Fruit fly (Drosophila melanogaster) whole organism, embryonic: ENCODE data around the gene CG10177.

Experiments
- Awh ChIP-seq: fragments of 200-800 bp; sonication (Bioruptor generic); IDR thresholded peaks from 2 replicates; pipeline ENCODE4, ENCODE4 v1.3.6; 2022; ENCODE audit warnings: missing biosample characterization, missing genetic modification characterization
- Bgb ChIP-seq: fragments of 200-800 bp; sonication (Bioruptor generic); IDR thresholded peaks from 2 replicates; pipeline ENCODE4 v1.3.6; 2022; ENCODE audit warnings: missing biosample characterization, missing genetic modification characterization; ENCODE audit not compliant: partially characterized antibody
- CG10462 ChIP-seq: fragments of 200-800 bp; sonication (Bioruptor generic); optimal IDR thresholded peaks from 2 replicates; lab custom pipeline; 2016; ENCODE audit warnings: missing biosample characterization, missing genetic modification characterization
- CG13123 ChIP-seq: fragments of 200-800 bp; sonication (Bioruptor generic); optimal IDR thresholded peaks from 2 replicates; lab custom pipeline; 2016; ENCODE audit warnings: missing biosample characterization, missing genetic modification characterization
- CG13775 ChIP-seq: fragments of 200-800 bp; sonication (Bioruptor generic); optimal IDR thresholded peaks from 3 replicates; lab custom pipeline; 2017; ENCODE audit warnings: missing biosample characterization, mild to moderate bottlenecking, missing genetic modification characterization
- CG15479 ChIP-seq: fragments of 200-800 bp; sonication (Bioruptor generic); optimal IDR thresholded peaks from 3 replicates; lab custom pipeline; 2019; ENCODE audit warnings: missing biosample characterization, mild to moderate bottlenecking, missing genetic modification characterization, moderate library complexity
- CG18599 ChIP-seq: fragments of 200-800 bp; sonication (Bioruptor generic); optimal IDR thresholded peaks from 3 replicates; lab custom pipeline; 2017; ENCODE audit warnings: missing biosample characterization, missing genetic modification characterization, mild to moderate bottlenecking, moderate library complexity, missing genetic modification reagents
- CG3281 ChIP-seq: fragments of 200-800 bp; sonication (Bioruptor generic); optimal IDR thresholded peaks from 3 replicates; lab custom pipeline; 2017; ENCODE audit warnings: missing biosample characterization, mild to moderate bottlenecking, missing genetic modification characterization
- CG33557 ChIP-seq: fragments of 200-800 bp; sonication (Bioruptor generic); optimal IDR thresholded peaks from 2 replicates; lab custom pipeline; 2019; ENCODE audit warnings: missing biosample characterization, mild to moderate bottlenecking, missing genetic modification characterization, moderate library complexity
- CG4360 ChIP-seq: fragments of 200-800 bp; sonication (Bioruptor generic); IDR thresholded peaks from 2 replicates; pipeline ENCODE4 v1.3.6; 2022; ENCODE audit warnings: missing biosample characterization, missing genetic modification characterization
- CG6791 ChIP-seq: fragments of 200-800 bp; sonication (Bioruptor generic); IDR thresholded peaks from 3 replicates; pipeline ENCODE4 v1.3.6; 2022; ENCODE audit warnings: missing biosample characterization, missing genetic modification characterization; ENCODE audit not compliant: partially characterized antibody
- CG8281 ChIP-seq: fragments of 200-800 bp; sonication (Bioruptor generic); optimal IDR thresholded peaks from 2 replicates; lab custom pipeline; 2018; ENCODE audit warnings: missing biosample characterization, mild to moderate bottlenecking, missing genetic modification characterization, moderate library complexity
- CG9437 ChIP-seq: fragments of 200-800 bp; sonication (Bioruptor generic); optimal IDR thresholded peaks from 2 replicates; lab custom pipeline; 2018; ENCODE audit warnings: missing biosample characterization, mild to moderate bottlenecking, missing genetic modification characterization
- CG9609 ChIP-seq: fragments of 200-800 bp; sonication (Bioruptor generic); optimal IDR thresholded peaks from 3 replicates; lab custom pipeline; 2016; ENCODE audit warnings: missing biosample characterization, missing genetic modification characterization
- D19A ChIP-seq: fragments of 200-800 bp; optimal IDR thresholded peaks from 3 replicates; lab custom pipeline; 2019; ENCODE audit warnings: missing biosample characterization, mild to moderate bottlenecking, missing genetic modification characterization, moderate library complexity
- E2f1 ChIP-seq: fragments of 200-800 bp; sonication (Bioruptor generic); IDR thresholded peaks from 2 replicates; pipeline ENCODE4 v1.3.6; 2022; ENCODE audit warnings: missing biosample characterization, missing genetic modification characterization
- ERR ChIP-seq: fragments of 200-800 bp; sonication (Bioruptor generic); optimal IDR thresholded peaks from 2 replicates; lab custom pipeline; 2016; ENCODE audit warnings: missing biosample characterization, missing genetic modification characterization
- Ets97D ChIP-seq: fragments of 200-800 bp; sonication (Bioruptor generic); optimal IDR thresholded peaks from 3 replicates; lab custom pipeline; 2016; ENCODE audit warnings: missing biosample characterization, missing genetic modification characterization
- GATAe ChIP-seq: fragments of 200-800 bp; sonication (Bioruptor generic); conservative IDR thresholded peaks from 2 replicates; pipeline ENCODE4 v1.3.6; 2022; ENCODE audit warnings: missing biosample characterization, missing genetic modification characterization
- H2.0 ChIP-seq: fragments of 200-800 bp; sonication (Bioruptor generic); IDR thresholded peaks from 2 replicates; pipeline ENCODE4 v1.3.6; 2022; ENCODE audit warnings: missing biosample characterization, missing genetic modification characterization
- HLH4C ChIP-seq: fragments of 200-800 bp; sonication (Bioruptor generic); IDR thresholded peaks from 3 replicates; pipeline ENCODE4 v1.3.6; 2022; ENCODE audit warnings: missing biosample characterization, missing genetic modification characterization; ENCODE audit not compliant: partially characterized antibody
- HmgD ChIP-seq: fragments of 200-800 bp; sonication (Bioruptor generic); optimal IDR thresholded peaks from 3 replicates; lab custom pipeline; 2016; ENCODE audit warnings: missing biosample characterization, missing genetic modification characterization
- Hmx ChIP-seq: fragments of 200-800 bp; sonication (Bioruptor generic); optimal IDR thresholded peaks from 2 replicates; lab custom pipeline; 2016; ENCODE audit warnings: missing biosample characterization, missing genetic modification characterization
- Hsf ChIP-seq: fragments of 200-800 bp; sonication (Bioruptor generic); optimal IDR thresholded peaks from 3 replicates; lab custom pipeline; 2016; ENCODE audit warnings: missing biosample characterization, missing genetic modification characterization
- MTF-1 ChIP-seq: fragments of 200-800 bp; sonication (Bioruptor generic); optimal IDR thresholded peaks from 2 replicates; lab custom pipeline; 2018; ENCODE audit warnings: missing biosample characterization, mild to moderate bottlenecking, missing genetic modification characterization, borderline replicate concordance
- Mes4 ChIP-seq: fragments of 200-800 bp; sonication (Bioruptor generic); optimal IDR thresholded peaks from 2 replicates; lab custom pipeline; 2016; ENCODE audit warnings: missing biosample characterization, missing genetic modification characterization
- Myb ChIP-seq: fragments of 200-800 bp; sonication (Bioruptor generic); optimal IDR thresholded peaks from 2 replicates; lab custom pipeline; 2016; ENCODE audit warnings: missing biosample characterization, missing genetic modification characterization
- Oaz ChIP-seq: fragments of 200-800 bp; sonication (Bioruptor generic); IDR thresholded peaks from 2 replicates; pipeline ENCODE4 v1.3.6; 2022; ENCODE audit warnings: missing biosample characterization, missing genetic modification characterization
- PHDP ChIP-seq: fragments of 200-800 bp; sonication (Bioruptor generic); optimal IDR thresholded peaks from 3 replicates; lab custom pipeline; 2018; ENCODE audit warnings: missing biosample characterization, mild to moderate bottlenecking, missing genetic modification characterization, moderate library complexity
- ara ChIP-seq: fragments of 200-800 bp; sonication (Bioruptor generic); IDR thresholded peaks from 2 replicates; pipeline ENCODE4 v1.3.6; 2022; ENCODE audit warnings: missing biosample characterization, missing genetic modification characterization
- ato ChIP-seq: fragments of 200-800 bp; sonication (Bioruptor generic); IDR thresholded peaks from 2 replicates; pipeline ENCODE4 v1.3.6; 2022; ENCODE audit warnings: missing biosample characterization, missing genetic modification characterization; ENCODE audit not compliant: partially characterized antibody
- bcd ChIP-seq: fragments of 200-800 bp; sonication (Bioruptor generic); optimal IDR thresholded peaks from 2 replicates; lab custom pipeline; 2017; ENCODE audit warnings: missing biosample characterization, mild to moderate bottlenecking, missing genetic modification characterization
- bigmax ChIP-seq: fragments of 200-800 bp; sonication (Bioruptor generic); optimal IDR thresholded peaks from 2 replicates; lab custom pipeline; 2018; ENCODE audit warnings: missing biosample characterization, mild to moderate bottlenecking, missing genetic modification characterization
- cas ChIP-seq: fragments of 200-800 bp; sonication (Bioruptor generic); IDR thresholded peaks from 2 replicates; pipeline ENCODE4 v1.3.6; 2022; ENCODE audit warnings: missing biosample characterization, missing genetic modification characterization
- ewg ChIP-seq: fragments of 200-800 bp; sonication (Bioruptor generic); optimal IDR thresholded peaks from 3 replicates; lab custom pipeline; 2017; ENCODE audit warnings: mild to moderate bottlenecking, missing biosample characterization, missing genetic modification reagents, missing genetic modification characterization
- exex ChIP-seq: fragments of 200-800 bp; sonication (Bioruptor generic); optimal IDR thresholded peaks from 4 replicates; lab custom pipeline; 2018; ENCODE audit warnings: missing biosample characterization, mild to moderate bottlenecking, missing genetic modification characterization, moderate library complexity
- gce ChIP-seq: fragments of 200-800 bp; sonication (Bioruptor generic); IDR thresholded peaks from 3 replicates; pipeline ENCODE4 v1.3.6; 2022; ENCODE audit warnings: missing biosample characterization, missing genetic modification characterization
- gfzf ChIP-seq: fragments of 200-800 bp; sonication (Bioruptor generic); optimal IDR thresholded peaks from 2 replicates; lab custom pipeline; 2016; ENCODE audit warnings: missing biosample characterization, mild to moderate bottlenecking, missing genetic modification characterization, moderate library complexity
- gsb-n ChIP-seq: fragments of 200-800 bp; sonication (Bioruptor generic); optimal IDR thresholded peaks from 3 replicates; lab custom pipeline; 2018; ENCODE audit warnings: missing biosample characterization, mild to moderate bottlenecking, missing genetic modification characterization
- insv ChIP-seq, 2 experiments: fragments of 200-800 bp; sonication (Bioruptor generic); optimal IDR thresholded peaks; 3 replicates each; lab custom pipeline; 2016 to 2018; ENCODE audit warnings: missing biosample characterization in 2 of 2, missing genetic modification characterization in 2 of 2
- lmd ChIP-seq: fragments of 200-800 bp; sonication (Bioruptor generic); IDR thresholded peaks from 2 replicates; pipeline ENCODE4 v1.3.6; 2022; ENCODE audit warnings: missing biosample characterization, missing genetic modification characterization
- peb ChIP-seq: fragments of 200-800 bp; sonication (Bioruptor generic); IDR thresholded peaks from 2 replicates; pipeline ENCODE4 v1.3.6; 2022; ENCODE audit warnings: missing biosample characterization, missing genetic modification characterization
- phol ChIP-seq: fragments of 200-800 bp; sonication (Bioruptor generic); optimal IDR thresholded peaks from 3 replicates; lab custom pipeline; 2018; ENCODE audit warnings: missing biosample characterization, mild to moderate bottlenecking, missing genetic modification characterization, moderate library complexity
- row ChIP-seq: fragments of 200-800 bp; sonication (Bioruptor generic); IDR thresholded peaks from 3 replicates; pipeline ENCODE4 v1.3.6; 2022; ENCODE audit warnings: missing biosample characterization, missing genetic modification characterization
- sqz ChIP-seq: fragments of 200-800 bp; sonication (Bioruptor generic); optimal IDR thresholded peaks from 3 replicates; lab custom pipeline; 2018; ENCODE audit warnings: missing biosample characterization, mild to moderate bottlenecking, missing genetic modification characterization
- tna ChIP-seq: fragments of 200-800 bp; sonication (Bioruptor generic); IDR thresholded peaks from 2 replicates; pipeline ENCODE4 v1.3.6; 2022; ENCODE audit warnings: missing biosample characterization, missing genetic modification characterization; ENCODE audit not compliant: partially characterized antibody
- twi ChIP-seq: fragments of 200-800 bp; optimal IDR thresholded peaks from 2 replicates; lab custom pipeline; 2019; ENCODE audit warnings: missing biosample characterization, mild to moderate bottlenecking, missing genetic modification characterization, moderate library complexity
- vnd ChIP-seq: fragments of 200-800 bp; sonication (Bioruptor generic); IDR thresholded peaks from 3 replicates; pipeline ENCODE4 v1.3.6; 2022; ENCODE audit warnings: missing biosample characterization, missing genetic modification characterization; ENCODE audit not compliant: partially characterized antibody
- yki ChIP-seq: fragments of >200 bp; optimal IDR thresholded peaks from 3 replicates; lab custom pipeline; 2018

The CG10177 gene

DNA sequence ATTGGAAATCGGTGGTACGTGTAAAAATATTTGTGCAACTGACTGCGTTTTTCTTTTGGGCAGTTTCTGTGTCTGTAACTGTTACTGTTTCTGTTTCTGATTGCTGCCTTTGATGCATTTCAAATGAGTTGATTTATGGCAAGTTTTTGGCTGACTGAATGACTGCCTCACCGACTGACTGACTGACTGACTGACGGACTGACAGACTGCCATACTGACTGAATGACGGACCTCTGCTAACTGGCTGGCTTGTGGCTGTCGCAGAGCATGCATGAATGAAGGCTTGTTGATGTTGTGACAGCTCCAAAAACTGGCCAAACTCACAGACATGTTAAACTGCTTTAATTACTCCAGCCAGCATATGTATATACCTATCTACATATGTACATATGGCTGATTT is 17.9 kb downstream of the CG10177 start:
- TF ChIP-seq bigmax (GFP tag; lab: Kevin White, UChicago), result no peak
- no peak for TF ChIP-seq CG33557
- TF ChIP-seq D19A, result no peak
- peak; percentile 96 for TF ChIP-seq CG8281

DNA sequence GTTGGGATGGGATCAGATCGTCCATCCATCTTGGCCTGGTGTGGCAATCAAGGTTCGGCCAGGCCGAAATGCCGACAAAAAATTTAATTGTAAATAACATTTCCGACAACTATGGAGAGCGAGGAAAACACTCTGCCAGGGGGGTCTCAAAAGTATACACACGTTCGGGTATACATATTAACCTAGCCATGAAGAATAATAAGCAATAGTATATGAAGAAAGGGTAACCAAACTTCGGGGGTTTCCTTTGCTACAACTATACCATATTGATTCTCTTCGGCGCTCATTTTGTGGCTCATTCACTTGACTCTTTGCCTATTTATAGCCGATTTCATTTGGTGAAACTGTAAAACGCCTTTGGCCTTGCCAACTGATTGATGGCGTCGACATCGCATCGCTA is 24.1 kb downstream of the CG10177 start:
- TF ChIP-seq Bgb (GFP tag; lab: Robert Waterston, UW) (no peak), gfzf (GFP tag; lab: Kevin White, UChicago) (no peak), CG15479 (GFP tag; lab: Kevin White, UChicago) (no peak), tna (no peak), lmd (GFP tag; lab: Robert Waterston, UW) (no peak), row (GFP tag; lab: Robert Waterston, UW) (peak; percentile 43; the same call in 1 of the 3 replicates), CG18599 (no peak), vnd (no peak), cas (GFP tag; lab: Robert Waterston, UW) (no peak), insv (GFP tag; optimal IDR thresholded peaks at IDR 0.05; lab: Kevin White, UChicago) (no peak), Mes4 (GFP tag; lab: Kevin White, UChicago) (no peak), phol (tag; lab: Kevin White, UChicago) (no peak), Oaz (no peak), CG3281 (GFP tag; lab: Kevin White, UChicago) (no peak), D19A (peak; percentile 81), CG9609 (no peak), Myb (GFP tag; lab: Kevin White, UChicago) (no peak)

DNA sequence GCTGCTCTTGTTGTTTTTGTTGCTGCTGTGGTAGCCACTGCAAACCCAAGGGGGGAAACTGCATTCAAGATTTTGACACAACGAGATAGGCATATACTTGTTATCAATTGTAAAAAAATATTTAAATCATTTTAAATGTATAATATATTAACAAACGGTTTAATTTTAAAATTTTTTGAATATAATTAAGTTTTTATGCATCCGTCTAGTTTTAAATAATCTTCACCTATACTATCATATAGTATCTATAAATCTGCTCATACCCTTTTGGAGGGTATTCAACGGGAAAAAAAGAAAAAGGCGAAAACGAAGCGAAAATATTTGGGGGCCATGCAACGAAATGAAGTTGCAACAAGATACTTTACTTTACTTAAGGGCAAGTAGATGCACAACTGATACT is 24.9 kb downstream of the CG10177 start:
- TF ChIP-seq CG6791 (GFP tag; lab: Robert Waterston, UW) (no peak), GATAe (no peak), MTF-1 (GFP tag; lab: Kevin White, UChicago) (no peak), Hmx (no peak), Ets97D (no peak), twi (no peak), gce (GFP tag; lab: Robert Waterston, UW) (no peak), CG9437 (GFP tag; lab: Kevin White, UChicago) (no peak), CG4360 (GFP tag; lab: Robert Waterston, UW) (no peak), HLH4C (GFP tag; lab: Robert Waterston, UW) (no peak), PHDP (tag; lab: Kevin White, UChicago) (no peak), CG13123 (GFP tag; lab: Kevin White, UChicago) (no peak), HmgD (no peak), Hsf (GFP tag; lab: Kevin White, UChicago) (no peak)
- TF ChIP-seq, all 482 proteins: peak for 0

DNA sequence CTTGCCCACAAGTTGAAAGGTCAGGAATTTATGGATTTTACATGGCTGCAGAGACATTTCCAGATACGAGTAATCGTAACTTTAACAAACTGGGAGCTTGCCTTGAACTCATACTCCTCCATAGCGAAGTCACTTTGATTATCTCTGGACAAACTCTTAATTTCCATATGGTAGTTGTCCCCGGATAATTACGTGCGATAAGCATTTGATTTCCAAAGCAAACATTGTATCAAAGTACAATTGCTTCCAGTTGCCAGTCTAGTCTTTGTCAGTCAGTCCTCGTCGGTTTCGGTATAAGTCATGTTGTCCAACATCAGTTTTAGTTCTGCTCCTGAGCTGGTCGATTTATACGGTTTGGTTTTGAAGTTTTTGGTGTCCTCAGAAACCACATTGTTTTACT is 34.2 kb downstream of the CG10177 start, which contains the start of gene Ir94h:
Gene Ir94h (plus strand): TSS at position 301 of the 400 bp plus-strand sequence.
- TF ChIP-seq CG9437 (GFP tag; lab: Kevin White, UChicago) (no peak), CG33557 (no peak), exex (no peak), peb (GFP tag; lab: Robert Waterston, UW) (no peak), ERR (GFP tag; lab: Kevin White, UChicago) (no peak), ara (GFP tag; lab: Robert Waterston, UW) (no peak), gsb-n (tag; lab: Kevin White, UChicago) (no peak), sqz (GFP tag; lab: Kevin White, UChicago) (no peak), Awh (GFP tag; lab: Robert Waterston, UW) (no peak), yki (lab: Kevin White, UChicago) (no peak), ato (GFP tag; lab: Robert Waterston, UW) (no peak), H2.0 (GFP tag; lab: Robert Waterston, UW) (no peak), E2f1 (no peak), CG13775 (no peak), bcd (no peak), CG10462 (GFP tag; lab: Kevin White, UChicago) (no peak), ewg (GFP tag; lab: Kevin White, UChicago) (no peak)
